Worm (Caenorhabditis elegans) whole organism, L1 larva: ENCODE results near the gene F10E7.11.
A peak's percentile ranks its signal among the peaks of the same experiment; 100 is the strongest.
"Not testable (repeated sequence)": the region's sequence is repeated elsewhere in the genome, so short reads cannot be mapped to it uniquely, and the experiment has no call there.

Experiments used
- C16A3.4 ChIP-seq: fragments of 150-350 bp; optimal IDR thresholded peaks from 2 replicates; lab custom pipeline; 2014; ENCODE audit warnings: missing biosample characterization, missing genetic modification characterization
- C34B4.2 ChIP-seq: sonication (generic microtip); optimal IDR thresholded peaks from 2 replicates; lab custom pipeline; 2017; ENCODE audit warnings: mild to moderate bottlenecking, missing genetic modification characterization, missing compliant biosample characterization
- F16B12.6 ChIP-seq: fragments of 150-350 bp; optimal IDR thresholded peaks from 2 replicates; lab custom pipeline; 2014; ENCODE audit warnings: missing biosample characterization, missing genetic modification characterization
- Y116A8C.19 ChIP-seq: sonication (generic microtip); optimal IDR thresholded peaks from 2 replicates; lab custom pipeline; 2016; ENCODE audit warnings: missing compliant biosample characterization, missing genetic modification characterization, borderline replicate concordance
- aha-1 ChIP-seq: fragments of 150-350 bp; optimal IDR thresholded peaks from 2 replicates; lab custom pipeline; 2014; ENCODE audit warnings: missing biosample characterization, missing genetic modification characterization
- alr-1 ChIP-seq: fragments of 200-800 bp; sonication (Bioruptor generic); optimal IDR thresholded peaks from 2 replicates; lab custom pipeline; 2018; ENCODE audit warnings: borderline replicate concordance, mild to moderate bottlenecking, missing genetic modification characterization, missing compliant biosample characterization
- aly-2 ChIP-seq: fragments of 150-350 bp; optimal IDR thresholded peaks from 2 replicates; lab custom pipeline; 2014; ENCODE audit warnings: missing biosample characterization, missing genetic modification characterization
- ama-1 ChIP-seq: fragments of 150-350 bp; optimal IDR thresholded peaks from 2 replicates; lab custom pipeline; 2014
- blmp-1 ChIP-seq: fragments of 150-350 bp; optimal IDR thresholded peaks from 2 replicates; lab custom pipeline; 2014; ENCODE audit warnings: missing biosample characterization, missing genetic modification characterization
- ceh-8 ChIP-seq: fragments of 200-800 bp; sonication (Bioruptor generic); optimal IDR thresholded peaks from 2 replicates; lab custom pipeline; 2018; ENCODE audit warnings: mild to moderate bottlenecking, missing genetic modification characterization, moderate library complexity, missing compliant biosample characterization
- ces-1 ChIP-seq: fragments of 150-350 bp; optimal IDR thresholded peaks from 2 replicates; lab custom pipeline; 2014; ENCODE audit warnings: missing biosample characterization, missing genetic modification reagents, missing genetic modification characterization
- dpl-1 ChIP-seq, 3 experiments: fragments of 150-350 bp in 2 of 3; sonication (generic microtip) in 1 of 3; optimal IDR thresholded peaks; 2 replicates each; lab custom pipeline; 2014 to 2017; ENCODE audit warnings: missing biosample characterization in 3 of 3, missing genetic modification characterization in 3 of 3, missing genetic modification reagents in 3 of 3
- dsc-1 ChIP-seq: sonication (generic microtip); optimal IDR thresholded peaks from 2 replicates; lab custom pipeline; 2016; ENCODE audit warnings: mild to moderate bottlenecking, missing genetic modification characterization, missing compliant biosample characterization
- efl-1 ChIP-seq, 4 experiments: fragments of 150-350 bp; optimal IDR thresholded peaks in 3 of 4; peaks in 1 of 4; 1 replicate in 1 of 4; 2 replicates in 3 of 4; lab custom pipeline; 2014; ENCODE audit warnings: missing biosample characterization in 2 of 4, missing genetic modification characterization in 2 of 4, missing genetic modification reagents in 2 of 4
- efl-3 ChIP-seq: fragments of 200-800 bp; sonication (Bioruptor generic); optimal IDR thresholded peaks from 2 replicates; lab custom pipeline; 2018; ENCODE audit warnings: mild to moderate bottlenecking, missing genetic modification characterization, missing compliant biosample characterization
- egl-13 ChIP-seq: sonication (generic microtip); optimal IDR thresholded peaks from 2 replicates; lab custom pipeline; 2016; ENCODE audit warnings: missing genotype, missing genetic modification reagents, missing genetic modification characterization, missing compliant biosample characterization
- egl-27 ChIP-seq, 2 experiments: fragments of 150-350 bp in 1 of 2; sonication (generic microtip); optimal IDR thresholded peaks; 3 replicates each; lab custom pipeline; 2017 to 2018; ENCODE audit warnings: missing biosample characterization in 2 of 2, missing genetic modification characterization in 2 of 2, missing genetic modification reagents in 2 of 2
- elt-3 ChIP-seq, 6 experiments: fragments of 150-350 bp in 1 of 6; sonication (generic microtip); optimal IDR thresholded peaks; 2 replicates each; lab custom pipeline; 2017 to 2018; ENCODE audit warnings: missing biosample characterization in 6 of 6, missing genetic modification characterization in 6 of 6, inconsistent platforms in 1 of 6
- ets-5 ChIP-seq: fragments of 200-800 bp; sonication (Bioruptor generic); IDR thresholded peaks from 2 replicates; pipeline ENCODE4 v1.3.6; 2022; ENCODE audit warnings: missing genetic modification characterization, missing compliant biosample characterization
- fos-1 ChIP-seq: fragments of 150-350 bp; optimal IDR thresholded peaks from 2 replicates; lab custom pipeline; 2014; ENCODE audit warnings: missing biosample characterization, missing genetic modification characterization
- grh-1 ChIP-seq: fragments of 200-800 bp; sonication (Bioruptor generic); IDR thresholded peaks from 2 replicates; pipeline ENCODE4 v1.3.6; 2022; ENCODE audit warnings: missing genetic modification reagents, missing genetic modification characterization, missing compliant biosample characterization
- hpl-2 ChIP-seq: fragments of 150-350 bp; optimal IDR thresholded peaks from 2 replicates; lab custom pipeline; 2014; ENCODE audit warnings: missing biosample characterization, missing genetic modification reagents, missing genetic modification characterization
- irx-1 ChIP-seq: sonication (generic microtip); optimal IDR thresholded peaks from 2 replicates; lab custom pipeline; 2016; ENCODE audit warnings: missing genetic modification characterization, missing compliant biosample characterization
- isw-1 ChIP-seq: fragments of 200-800 bp; sonication (Bioruptor generic); IDR thresholded peaks from 2 replicates; pipeline ENCODE4 v1.3.6; 2022; ENCODE audit warnings: missing genetic modification characterization, missing compliant biosample characterization
- lin-14 ChIP-seq: fragments of 200-800 bp; sonication (Bioruptor generic); optimal IDR thresholded peaks from 2 replicates; lab custom pipeline; 2018; ENCODE audit warnings: mild to moderate bottlenecking, missing genetic modification characterization, moderate library complexity, missing compliant biosample characterization
- lin-39 ChIP-seq: fragments of 150-350 bp; optimal IDR thresholded peaks from 2 replicates; lab custom pipeline; 2014; ENCODE audit warnings: missing biosample characterization, missing genetic modification reagents, missing genetic modification characterization
- lir-3 ChIP-seq: sonication (generic microtip); optimal IDR thresholded peaks from 2 replicates; lab custom pipeline; 2016; ENCODE audit warnings: mild to moderate bottlenecking, missing genetic modification characterization, moderate library complexity, missing compliant biosample characterization; ENCODE audit not compliant: poor library complexity
- mab-9 ChIP-seq: fragments of 200-800 bp; sonication (Bioruptor generic); IDR thresholded peaks from 2 replicates; pipeline ENCODE4 v1.3.6; 2022; ENCODE audit warnings: missing genetic modification reagents, missing genetic modification characterization, missing compliant biosample characterization
- mep-1 ChIP-seq: fragments of 150-350 bp; optimal IDR thresholded peaks from 2 replicates; lab custom pipeline; 2014; ENCODE audit warnings: missing biosample characterization, missing genetic modification characterization
- nhr-11 ChIP-seq: fragments of 150-350 bp; optimal IDR thresholded peaks from 2 replicates; lab custom pipeline; 2014; ENCODE audit warnings: missing biosample characterization, missing genetic modification characterization
- nhr-237 ChIP-seq: fragments of 150-350 bp; optimal IDR thresholded peaks from 2 replicates; lab custom pipeline; 2014; ENCODE audit warnings: missing biosample characterization, missing genetic modification characterization
- nhr-71 ChIP-seq: sonication (generic microtip); optimal IDR thresholded peaks from 2 replicates; lab custom pipeline; 2016; ENCODE audit warnings: mild to moderate bottlenecking, missing genetic modification characterization, moderate library complexity, missing compliant biosample characterization
- nhr-76 ChIP-seq: sonication (generic microtip); optimal IDR thresholded peaks from 2 replicates; lab custom pipeline; 2017; ENCODE audit warnings: missing biosample characterization, missing genetic modification characterization
- nhr-77 ChIP-seq: fragments of 150-350 bp; optimal IDR thresholded peaks from 2 replicates; lab custom pipeline; 2014; ENCODE audit warnings: missing biosample characterization, missing genetic modification characterization
- nhr-85 ChIP-seq: sonication (generic microtip); peaks from one replicate; lab custom pipeline; 2016; ENCODE audit warnings: missing genetic modification characterization, inconsistent platforms, missing compliant biosample characterization
- rnt-1 ChIP-seq: sonication (generic microtip); optimal IDR thresholded peaks from 2 replicates; lab custom pipeline; 2016; ENCODE audit warnings: mild to moderate bottlenecking, missing genetic modification characterization, moderate library complexity, missing compliant biosample characterization
- skn-1 ChIP-seq: fragments of 150-350 bp; optimal IDR thresholded peaks from 2 replicates; lab custom pipeline; 2014; ENCODE audit warnings: missing biosample characterization, missing genetic modification characterization
- snpc-4 ChIP-seq: fragments of 150-350 bp; optimal IDR thresholded peaks from 2 replicates; lab custom pipeline; 2014; ENCODE audit warnings: missing biosample characterization, missing genetic modification characterization
- swsn-7 ChIP-seq: sonication (generic microtip); optimal IDR thresholded peaks from 2 replicates; lab custom pipeline; 2016; ENCODE audit warnings: missing genetic modification characterization, missing compliant biosample characterization
- unc-62 ChIP-seq: fragments of 150-350 bp; optimal IDR thresholded peaks from 2 replicates; lab custom pipeline; 2014; ENCODE audit warnings: missing biosample characterization, missing genetic modification reagents, missing genetic modification characterization
- vab-15 ChIP-seq: sonication (generic microtip); optimal IDR thresholded peaks from 2 replicates; lab custom pipeline; 2017; ENCODE audit warnings: missing genotype, mild to moderate bottlenecking, missing genetic modification characterization, missing compliant biosample characterization
- zag-1 ChIP-seq: fragments of 150-350 bp; optimal IDR thresholded peaks from 2 replicates; lab custom pipeline; 2014; ENCODE audit warnings: missing biosample characterization, missing genetic modification characterization
- zip-4 ChIP-seq: fragments of 200-800 bp; sonication (Bioruptor generic); optimal IDR thresholded peaks from 2 replicates; lab custom pipeline; 2018; ENCODE audit warnings: mild to moderate bottlenecking, missing genetic modification characterization, moderate library complexity, missing compliant biosample characterization
- ztf-11 ChIP-seq, 2 experiments: sonication (generic microtip); optimal IDR thresholded peaks; 2 replicates each; lab custom pipeline; 2016 to 2017; ENCODE audit warnings: missing genetic modification characterization in 2 of 2, missing biosample characterization in 1 of 2, missing compliant biosample characterization in 1 of 2
- ztf-4 ChIP-seq: fragments of 150-350 bp; optimal IDR thresholded peaks from 2 replicates; lab custom pipeline; 2014; ENCODE audit warnings: missing biosample characterization, missing genetic modification characterization

F10E7.11 gene

ce11 chrII:7154711-7155110 is 32.0 kb upstream of the F10E7.11 start:
- TF ChIP-seq efl-1 (optimal IDR thresholded peaks at IDR 0.05; lab: Kevin White, UChicago) (no peak), efl-1 (GFP tag; optimal IDR thresholded peaks at IDR 0.05 in 1 of 2; lab: Kevin White, UChicago) (peak in 1 of 2 experiments; percentile 28), nhr-11 (no peak), lir-3 (tag; lab: Kevin White, UChicago) (no peak), ces-1 (GFP tag; lab: Kevin White, UChicago) (no peak), aha-1 (tag; lab: Kevin White, UChicago) (no peak), grh-1 (GFP tag; lab: Robert Waterston, UW) (no peak), egl-13 (no peak), vab-15 (tag; lab: Kevin White, UChicago) (no peak), ceh-8 (peak; percentile 19), rnt-1 (tag; lab: Kevin White, UChicago) (no peak), dsc-1 (tag; lab: Kevin White, UChicago) (no peak), ztf-4 (no peak), C34B4.2 (tag; lab: Kevin White, UChicago) (no peak), mab-9 (no peak), blmp-1 (tag; lab: Kevin White, UChicago) (no peak)
- TF ChIP-seq, all 84 proteins: peak for 2

- not testable (repeated sequence) for TF ChIP-seq efl-1 (optimal IDR thresholded peaks at IDR 0.05; lab: Kevin White, UChicago)
- peak in 1 of 2 experiments; percentile 50 for TF ChIP-seq efl-1 (GFP tag; optimal IDR thresholded peaks at IDR 0.05 in 1 of 2; lab: Kevin White, UChicago)
Measured at ce11 chrII:7153095-7153494, 30.4 kb upstream of the F10E7.11 start.

- TF ChIP-seq grh-1 (GFP tag; lab: Robert Waterston, UW) = peak; percentile 97
- TF ChIP-seq unc-62 (GFP tag; lab: Kevin White, UChicago) = peak; percentile 47
- peak; percentile 95 for TF ChIP-seq nhr-77 (tag; lab: Kevin White, UChicago)
- TF ChIP-seq nhr-71 = peak; percentile 98
- TF ChIP-seq C16A3.4 = peak; percentile 96
- peak; percentile 87 for TF ChIP-seq fos-1
- TF ChIP-seq F16B12.6 = peak; percentile 78
- TF ChIP-seq ama-1 (lab: Kevin White, UChicago) = peak; percentile 89
- peak; percentile 72 for TF ChIP-seq vab-15 (tag; lab: Kevin White, UChicago)
- peak; percentile 98 for TF ChIP-seq swsn-7 (tag; lab: Kevin White, UChicago)
- peak; percentile 93 for TF ChIP-seq ztf-4
- TF ChIP-seq Y116A8C.19 (tag; lab: Kevin White, UChicago) = no peak
- TF ChIP-seq ces-1 (GFP tag; lab: Kevin White, UChicago) = no peak
- no peak for TF ChIP-seq ets-5 (GFP tag; lab: Robert Waterston, UW)
- peak; percentile 70 for TF ChIP-seq efl-3 (GFP tag; lab: Kevin White, UChicago)
- TF ChIP-seq nhr-85 = peak; percentile 99
- TF ChIP-seq mep-1 (tag; lab: Kevin White, UChicago) = peak; percentile 99
- peak; percentile 86 to 91 (median 88) for TF ChIP-seq dpl-1 (GFP tag; optimal IDR thresholded peaks at IDR 0.05; lab: Kevin White, UChicago)
- peak; percentile 96 for TF ChIP-seq lin-39 (tag; lab: Kevin White, UChicago)
- TF ChIP-seq nhr-237 (tag; lab: Kevin White, UChicago) = peak; percentile 79
- TF ChIP-seq ceh-8 = peak; percentile 95
- no peak for TF ChIP-seq nhr-76
- TF ChIP-seq snpc-4 (tag; lab: Kevin White, UChicago) = peak; percentile 92
- peak; percentile 95 for TF ChIP-seq nhr-11
- peak; percentile 95 for TF ChIP-seq irx-1 (tag; lab: Kevin White, UChicago)
- TF ChIP-seq isw-1 = peak; percentile 97
- TF ChIP-seq hpl-2 (GFP tag; lab: Kevin White, UChicago) = peak; percentile 86
- peak in 5 of 6 experiments; percentile 89 to 98 (median 94) for TF ChIP-seq elt-3 (tag; optimal IDR thresholded peaks at IDR 0.05; lab: Kevin White, UChicago)
- TF ChIP-seq aly-2 (tag; lab: Kevin White, UChicago) = peak; percentile 94
- TF ChIP-seq alr-1 = no peak
- TF ChIP-seq aha-1 (tag; lab: Kevin White, UChicago) = peak; percentile 84
- TF ChIP-seq lin-14 (GFP tag; lab: Kevin White, UChicago) = peak; percentile 97
- peak in 1 of 2 experiments; percentile 86 for TF ChIP-seq ztf-11 (tag; optimal IDR thresholded peaks at IDR 0.05; lab: Kevin White, UChicago)
- TF ChIP-seq C34B4.2 (tag; lab: Kevin White, UChicago) = peak; percentile 50
- peak in 1 of 2 experiments; percentile 24 for TF ChIP-seq egl-27 (tag; optimal IDR thresholded peaks at IDR 0.05; lab: Kevin White, UChicago)
- TF ChIP-seq zip-4 (GFP tag; lab: Kevin White, UChicago) = peak; percentile 88
- TF ChIP-seq mab-9 = peak; percentile 94
- TF ChIP-seq skn-1 (tag; lab: Kevin White, UChicago) = peak; percentile 98
- peak; percentile 73 for TF ChIP-seq blmp-1 (tag; lab: Kevin White, UChicago)
- peak; percentile 41 for TF ChIP-seq zag-1 (tag; lab: Kevin White, UChicago)
Measured at ce11 chrII:7151969-7152631, 29.4 kb upstream of the F10E7.11 start, which contains the start of gene fust-1. TSS of gene fust-1 (plus strand) at chrII:7152581.
